Worm (Caenorhabditis elegans) whole organism, young adult: ENCODE results near the gene F40F8.3.

ENCODE experiments used
- T07F8.4 ChIP-seq: sonication (generic microtip); optimal IDR thresholded peaks from 2 replicates; lab custom pipeline; 2016; ENCODE audit warnings: mild to moderate bottlenecking, missing genetic modification characterization, moderate library complexity, missing compliant biosample characterization
- ccch-3 ChIP-seq: fragments of 200-800 bp; sonication (Bioruptor generic); optimal IDR thresholded peaks from 2 replicates; lab custom pipeline; 2018; ENCODE audit warnings: mild to moderate bottlenecking, missing genetic modification characterization, missing compliant biosample characterization
- ceh-58 ChIP-seq: fragments of 200-800 bp; sonication (Bioruptor generic); IDR thresholded peaks from 2 replicates; pipeline ENCODE4 v1.3.6; 2022; ENCODE audit warnings: missing genetic modification characterization, missing compliant biosample characterization
- lin-54 ChIP-seq: fragments of 200-800 bp; sonication (Bioruptor generic); optimal IDR thresholded peaks from 2 replicates; lab custom pipeline; 2018; ENCODE audit warnings: mild to moderate bottlenecking, missing genetic modification characterization, missing compliant biosample characterization
- nfya-1 ChIP-seq: sonication (generic microtip); optimal IDR thresholded peaks from 2 replicates; lab custom pipeline; 2017; ENCODE audit warnings: antibody characterized with exemption, missing compliant biosample characterization, missing genetic modification characterization, borderline replicate concordance; ENCODE audit not compliant: insufficient read depth
- nhr-120 ChIP-seq: fragments of 200-800 bp; sonication (Bioruptor generic); IDR thresholded peaks from 2 replicates; pipeline ENCODE4 v1.3.6; 2022; ENCODE audit warnings: missing genetic modification characterization, missing compliant biosample characterization
- nhr-80 ChIP-seq: sonication (generic microtip); optimal IDR thresholded peaks from 2 replicates; lab custom pipeline; 2016; ENCODE audit warnings: missing genetic modification characterization, missing compliant biosample characterization
- rec-8 ChIP-seq, 2 experiments: sonication (generic microtip); optimal IDR thresholded peaks; 2 replicates each; lab custom pipeline; 2016; ENCODE audit warnings: mild to moderate bottlenecking in 2 of 2, missing genetic modification characterization in 2 of 2, missing genetic modification reagents in 2 of 2, missing genotype in 2 of 2, missing biosample characterization in 1 of 2, missing compliant biosample characterization in 1 of 2, moderate library complexity in 1 of 2
- snpc-4 ChIP-seq, 5 experiments: fragments of 150-350 bp in 1 of 5; sonication (generic microtip) in 4 of 5; optimal IDR thresholded peaks; 2 replicates each; lab custom pipeline; 2014 to 2018; ENCODE audit warnings: missing genetic modification characterization in 5 of 5, missing biosample characterization in 3 of 5, antibody characterized with exemption in 2 of 5, mild to moderate bottlenecking in 2 of 5, missing compliant biosample characterization in 2 of 5, missing genotype in 2 of 5, moderate library complexity in 2 of 5, missing genetic modification reagents in 1 of 5

- TF ChIP-seq nhr-120, result no peak
- no peak for TF ChIP-seq T07F8.4 (tag; lab: Kevin White, UChicago)
- TF ChIP-seq ccch-3 (GFP tag; lab: Kevin White, UChicago), result no peak
- no peak for TF ChIP-seq nfya-1 (tag; lab: Kevin White, UChicago)
- no peak for TF ChIP-seq snpc-4 (GFP tag; optimal IDR thresholded peaks at IDR 0.05; lab: Kevin White, UChicago)
- no peak for TF ChIP-seq snpc-4 (tag; optimal IDR thresholded peaks at IDR 0.05; lab: Kevin White, UChicago)
- TF ChIP-seq nhr-80, result no peak
- TF ChIP-seq ceh-58 (GFP tag; lab: Robert Waterston, UW), result no peak
- no peak for TF ChIP-seq rec-8 (tag; optimal IDR thresholded peaks at IDR 0.05; lab: Kevin White, UChicago)
- no peak for TF ChIP-seq lin-54 (GFP tag; lab: Kevin White, UChicago)
Measured at ce11 chrII:11177376-11177775, 48.3 kb downstream of the F40F8.3 start, which contains the start of gene F37H8.6.
